Worm (Caenorhabditis elegans) whole organism, L2 larva: ENCODE results near the gene F59A6.10.

Experiments
- F13H6.1 ChIP-seq: sonication (generic microtip); optimal IDR thresholded peaks from 2 replicates; lab custom pipeline; 2016; ENCODE audit warnings: missing genetic modification characterization, missing compliant biosample characterization
- R02D3.7 ChIP-seq: fragments of 150-350 bp; optimal IDR thresholded peaks from 2 replicates; lab custom pipeline; 2014; ENCODE audit warnings: missing biosample characterization, missing genetic modification characterization
- ama-1 ChIP-seq: fragments of 150-350 bp; optimal IDR thresholded peaks from 2 replicates; lab custom pipeline; 2018; ENCODE audit warnings: inconsistent platforms
- egl-27 ChIP-seq: sonication (generic microtip); optimal IDR thresholded peaks from 3 replicates; lab custom pipeline; 2017; ENCODE audit warnings: missing biosample characterization, missing genetic modification reagents, missing genetic modification characterization
- lin-11 ChIP-seq: fragments of 150-350 bp; sonication (generic microtip); optimal IDR thresholded peaks from 2 replicates; lab custom pipeline; 2014; ENCODE audit warnings: missing biosample characterization, missing genetic modification characterization, inconsistent platforms, mixed read lengths
- mdl-1 ChIP-seq, 2 experiments: fragments of 150-350 bp in 1 of 2; sonication (generic microtip) in 1 of 2; optimal IDR thresholded peaks; 2 replicates each; lab custom pipeline; 2017; ENCODE audit warnings: missing biosample characterization in 2 of 2, missing genetic modification characterization in 2 of 2
- nhr-237 ChIP-seq: fragments of 150-350 bp; optimal IDR thresholded peaks from 2 replicates; lab custom pipeline; 2014; ENCODE audit warnings: missing biosample characterization, missing genetic modification characterization
- nhr-77 ChIP-seq: fragments of 150-350 bp; optimal IDR thresholded peaks from 2 replicates; lab custom pipeline; 2014; ENCODE audit warnings: missing biosample characterization, missing genetic modification characterization
- unc-62 ChIP-seq: fragments of 150-350 bp; optimal IDR thresholded peaks from 2 replicates; lab custom pipeline; 2014; ENCODE audit warnings: missing biosample characterization, missing genetic modification reagents, missing genetic modification characterization

DNA sequence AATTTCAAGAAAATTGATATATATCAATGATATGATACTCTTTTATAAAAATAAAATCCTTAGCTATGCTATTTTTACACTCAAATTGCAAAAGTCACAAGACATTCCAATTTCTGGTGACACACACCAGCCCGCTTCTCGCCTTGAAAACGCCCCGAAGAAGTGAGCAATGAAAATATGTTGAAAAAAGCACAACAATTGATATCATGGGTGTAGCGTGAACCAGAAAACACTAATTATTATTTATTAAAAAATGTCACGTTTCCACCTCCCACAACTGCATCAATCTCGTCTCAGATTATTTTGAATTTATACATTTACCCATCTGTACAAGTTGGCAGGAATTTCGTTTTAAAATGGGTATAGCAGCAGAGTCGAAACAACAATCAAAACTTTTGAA is 1.0 kb downstream of the F59A6.10 start, which contains the start of gene F59A6.4:
- TF ChIP-seq F13H6.1, result no peak
- TF ChIP-seq ama-1 (lab: Kevin White, UChicago), result no peak
- no peak for TF ChIP-seq nhr-237 (tag; lab: Kevin White, UChicago)
- TF ChIP-seq nhr-77 (tag; lab: Kevin White, UChicago), result no peak
- no peak for TF ChIP-seq egl-27 (tag; lab: Kevin White, UChicago)
- TF ChIP-seq mdl-1 (tag; optimal IDR thresholded peaks at IDR 0.05; lab: Kevin White, UChicago), result no peak
- TF ChIP-seq unc-62 (GFP tag; lab: Kevin White, UChicago), result no peak
- no peak for TF ChIP-seq lin-11 (tag; lab: Kevin White, UChicago)
- no peak for TF ChIP-seq R02D3.7 (tag; lab: Kevin White, UChicago)
